Worm (Caenorhabditis elegans): ENCODE data around the gene mdmh-35.

DNA sequence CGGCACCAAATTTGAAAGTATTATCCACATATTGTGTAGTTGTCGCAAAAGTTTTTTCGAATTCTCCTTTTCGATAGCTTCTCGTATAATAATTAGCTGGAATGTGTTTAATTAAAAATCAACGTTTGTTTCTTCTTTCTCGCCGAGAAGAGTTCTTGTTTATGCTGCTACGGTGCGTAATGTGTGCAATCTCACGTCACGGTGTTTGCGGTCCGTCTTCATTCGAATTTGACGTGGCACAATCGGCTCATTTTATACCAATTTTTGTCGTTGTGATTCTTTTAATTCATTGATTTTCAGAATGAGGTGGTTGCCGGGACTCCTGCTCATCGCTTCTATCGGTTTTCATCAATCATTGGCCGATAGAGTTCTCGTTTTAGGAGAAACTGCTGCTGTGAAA, 8.7 kb upstream of the mdmh-35 start, which contains the start of gene ostb-1:
- TF ChIP-seq jun-1 (tag; optimal IDR thresholded peaks at IDR 0.05): no peak
- TF ChIP-seq unc-130 (GFP tag; optimal IDR thresholded peaks at IDR 0.05): no peak
- no peak for TF ChIP-seq snpc-4 (tag; optimal IDR thresholded peaks at IDR 0.05)
- no peak for TF ChIP-seq lin-13 (GFP tag; optimal IDR thresholded peaks at IDR 0.05)
- no peak for TF ChIP-seq ces-1 (GFP tag; optimal IDR thresholded peaks at IDR 0.05)
- TF ChIP-seq R02D3.7 (tag; optimal IDR thresholded peaks at IDR 0.05): no peak

Data from whole organism, L4 larva.